Worm (Caenorhabditis elegans) whole organism, late embryonic: Measurements from ENCODE around the gene Y56A3A.41.

Source experiments
- ceh-19 ChIP-seq: fragments of 200-800 bp; sonication (Bioruptor generic); optimal IDR thresholded peaks from 2 replicates; lab custom pipeline; 2018; ENCODE audit warnings: mild to moderate bottlenecking, missing genetic modification characterization, missing compliant biosample characterization
- ceh-48 ChIP-seq: sonication (generic microtip); optimal IDR thresholded peaks from 2 replicates; lab custom pipeline; 2016; ENCODE audit warnings: missing genetic modification characterization, inconsistent platforms, missing compliant biosample characterization
- ceh-9 ChIP-seq: sonication (generic microtip); optimal IDR thresholded peaks from 2 replicates; lab custom pipeline; 2016; ENCODE audit warnings: mild to moderate bottlenecking, missing genetic modification characterization, inconsistent platforms, missing compliant biosample characterization
- dmd-4 ChIP-seq: sonication (generic microtip); optimal IDR thresholded peaks from 2 replicates; lab custom pipeline; 2016; ENCODE audit warnings: borderline replicate concordance, missing genetic modification characterization, missing compliant biosample characterization
- elt-2 ChIP-seq: sonication (generic microtip); optimal IDR thresholded peaks from 2 replicates; lab custom pipeline; 2016; ENCODE audit warnings: missing genetic modification reagents, missing genetic modification characterization, missing compliant biosample characterization
- ets-4 ChIP-seq: sonication (generic microtip); optimal IDR thresholded peaks from 2 replicates; lab custom pipeline; 2016; ENCODE audit warnings: missing genetic modification characterization, missing compliant biosample characterization
- fkh-10 ChIP-seq: fragments of 150-350 bp; optimal IDR thresholded peaks from 2 replicates; lab custom pipeline; 2014; ENCODE audit warnings: missing biosample characterization, missing genetic modification reagents, missing genetic modification characterization
- hlh-15 ChIP-seq: sonication (generic microtip); optimal IDR thresholded peaks from 2 replicates; lab custom pipeline; 2016; ENCODE audit warnings: missing genetic modification characterization, missing compliant biosample characterization
- pha-4 ChIP-seq: fragments of 150-350 bp; optimal IDR thresholded peaks from 2 replicates; lab custom pipeline; 2018; ENCODE audit warnings: missing biosample characterization, missing genetic modification reagents, missing genetic modification characterization
- pqm-1 ChIP-seq: sonication (generic microtip); optimal IDR thresholded peaks from 2 replicates; lab custom pipeline; 2016; ENCODE audit warnings: missing genetic modification characterization, missing compliant biosample characterization
- ttx-3 ChIP-seq: sonication (generic microtip); optimal IDR thresholded peaks from 2 replicates; lab custom pipeline; 2016; ENCODE audit warnings: missing genetic modification reagents, missing genetic modification characterization, missing compliant biosample characterization
- unc-55 ChIP-seq: sonication (generic microtip); optimal IDR thresholded peaks from 2 replicates; lab custom pipeline; 2017; ENCODE audit warnings: missing biosample characterization, missing genetic modification reagents, missing genetic modification characterization
- zip-5 ChIP-seq: sonication (generic microtip); optimal IDR thresholded peaks from 2 replicates; lab custom pipeline; 2016; ENCODE audit warnings: missing genetic modification characterization, missing compliant biosample characterization
- ztf-16 ChIP-seq: sonication (generic microtip); optimal IDR thresholded peaks from 2 replicates; lab custom pipeline; 2017; ENCODE audit warnings: missing genetic modification characterization, missing compliant biosample characterization

- TF ChIP-seq zip-5 (tag; lab: Kevin White, UChicago) (no peak), ceh-19 (no peak), ztf-16 (no peak), ets-4 (no peak), pqm-1 (no peak), hlh-15 (tag; lab: Kevin White, UChicago) (no peak), ceh-48 (tag; lab: Kevin White, UChicago) (no peak), ttx-3 (tag; lab: Kevin White, UChicago) (no peak), unc-55 (GFP tag; lab: Kevin White, UChicago) (no peak), ceh-9 (tag; lab: Kevin White, UChicago) (no peak), dmd-4 (tag; lab: Kevin White, UChicago) (no peak), fkh-10 (GFP tag; lab: Kevin White, UChicago) (no peak), pha-4 (tag; lab: Kevin White, UChicago) (no peak), elt-2 (tag; lab: Kevin White, UChicago) (no peak)
These were observed 30.7 kb downstream of the Y56A3A.41 start, which contains the start of gene Y56A3A.2 for ce11 chrIII:11862149-11862548.
